Worm (Caenorhabditis elegans) whole organism, late embryonic: Measurements from ENCODE around the gene Y37E11AR.7.

Source experiments
- ama-1 ChIP-seq: fragments of 150-350 bp; optimal IDR thresholded peaks from 2 replicates; lab custom pipeline; 2014
- ceh-30 ChIP-seq: fragments of 150-350 bp; optimal IDR thresholded peaks from 2 replicates; lab custom pipeline; 2014; ENCODE audit warnings: missing biosample characterization, missing genetic modification characterization
- ceh-9 ChIP-seq: sonication (generic microtip); optimal IDR thresholded peaks from 2 replicates; lab custom pipeline; 2016; ENCODE audit warnings: mild to moderate bottlenecking, missing genetic modification characterization, inconsistent platforms, missing compliant biosample characterization
- dmd-4 ChIP-seq: sonication (generic microtip); optimal IDR thresholded peaks from 2 replicates; lab custom pipeline; 2016; ENCODE audit warnings: borderline replicate concordance, missing genetic modification characterization, missing compliant biosample characterization
- fkh-10 ChIP-seq: fragments of 150-350 bp; optimal IDR thresholded peaks from 2 replicates; lab custom pipeline; 2014; ENCODE audit warnings: missing biosample characterization, missing genetic modification reagents, missing genetic modification characterization
- hlh-8 ChIP-seq: sonication (generic microtip); optimal IDR thresholded peaks from 2 replicates; lab custom pipeline; 2016; ENCODE audit warnings: missing genotype, missing genetic modification characterization, missing compliant biosample characterization
- mec-3 ChIP-seq: sonication (generic microtip); optimal IDR thresholded peaks from 2 replicates; lab custom pipeline; 2016; ENCODE audit warnings: borderline replicate concordance, missing genetic modification characterization, missing compliant biosample characterization
- nfya-1 ChIP-seq: sonication (generic microtip); optimal IDR thresholded peaks from 2 replicates; lab custom pipeline; 2017; ENCODE audit warnings: missing genetic modification characterization, mild to moderate bottlenecking, missing compliant biosample characterization, antibody characterized with exemption, moderate library complexity
- pros-1 ChIP-seq: fragments of 150-350 bp; optimal IDR thresholded peaks from 2 replicates; lab custom pipeline; 2014; ENCODE audit warnings: missing biosample characterization, missing genetic modification reagents, missing genetic modification characterization
- tbx-2 ChIP-seq: sonication (generic microtip); optimal IDR thresholded peaks from 2 replicates; lab custom pipeline; 2016; ENCODE audit warnings: missing genetic modification characterization, missing compliant biosample characterization
- ttx-3 ChIP-seq: sonication (generic microtip); optimal IDR thresholded peaks from 2 replicates; lab custom pipeline; 2016; ENCODE audit warnings: missing genetic modification reagents, missing genetic modification characterization, missing compliant biosample characterization
- unc-86 ChIP-seq: sonication (generic microtip); optimal IDR thresholded peaks from 2 replicates; lab custom pipeline; 2016; ENCODE audit warnings: missing genetic modification characterization, missing compliant biosample characterization

- TF ChIP-seq ttx-3 (no peak), fkh-10 (no peak), ceh-30 (tag; lab: Kevin White, UChicago) (no peak), hlh-8 (tag; lab: Kevin White, UChicago) (no peak), mec-3 (no peak), ama-1 (lab: Kevin White, UChicago) (no peak), tbx-2 (tag; lab: Kevin White, UChicago) (no peak), unc-86 (tag; lab: Kevin White, UChicago) (no peak), nfya-1 (no peak), dmd-4 (tag; lab: Kevin White, UChicago) (no peak), pros-1 (tag; lab: Kevin White, UChicago) (no peak), ceh-9 (tag; lab: Kevin White, UChicago) (no peak)
These were observed at the start of gene Y37E11AR.7 for ce11 chrIV:3755355-3755754.
